Worm (Caenorhabditis elegans): Measurements from ENCODE around the gene hmit-1.2.

DNA sequence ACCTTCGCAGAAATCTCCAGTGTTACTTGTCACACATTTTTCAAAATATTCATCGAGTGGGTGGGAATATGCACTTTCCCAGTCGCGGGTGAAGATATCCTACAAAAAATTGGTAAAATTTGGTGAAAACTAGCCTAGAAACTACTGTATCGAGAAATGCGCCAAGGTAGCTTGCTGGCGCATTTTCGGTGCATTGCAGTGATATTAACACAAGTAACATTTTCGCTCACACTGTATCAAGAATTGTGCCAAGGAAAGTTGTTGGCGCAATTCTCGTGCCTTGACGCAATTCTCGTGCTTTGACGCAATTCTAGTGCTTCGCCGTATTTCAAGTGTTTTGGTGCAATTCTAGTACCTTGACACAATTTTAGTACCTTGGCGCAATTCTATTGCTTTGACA is 48.6 kb downstream of the hmit-1.2 start:
- TF ChIP-seq jun-1 (tag; optimal IDR thresholded peaks at IDR 0.05) (no peak), nhr-43 (tag; optimal IDR thresholded peaks at IDR 0.05; ENCODE audit: poor library complexity, severe bottlenecking) (peak; percentile 8), ceh-82 (tag; optimal IDR thresholded peaks at IDR 0.05) (no peak), mdl-1 (tag; optimal IDR thresholded peaks at IDR 0.05) (no peak), elt-2 (tag; optimal IDR thresholded peaks at IDR 0.05) (no peak), nhr-12 (tag; optimal IDR thresholded peaks at IDR 0.05) (no peak), fkh-10 (GFP tag; optimal IDR thresholded peaks at IDR 0.05) (no peak), ceh-28 (tag; optimal IDR thresholded peaks at IDR 0.05) (no peak), aly-2 (tag; optimal IDR thresholded peaks at IDR 0.05) (no peak), zag-1 (tag; optimal IDR thresholded peaks at IDR 0.05) (no peak), nhr-77 (tag; optimal IDR thresholded peaks at IDR 0.05) (no peak), R02D3.7 (tag; optimal IDR thresholded peaks at IDR 0.05) (no peak), ZK546.5 (tag; optimal IDR thresholded peaks at IDR 0.05) (no peak)
